Fruit fly (Drosophila melanogaster) whole organism, prepupa: ENCODE measurements around the gene MYPT-75D.
A peak's percentile ranks its signal among the peaks of the same experiment; 100 is the strongest.

ENCODE experiments used
- Blimp-1 ChIP-seq: fragments of 200-800 bp; sonication (Bioruptor generic); optimal IDR thresholded peaks from 3 replicates; lab custom pipeline; 2017; ENCODE audit warnings: missing biosample characterization, missing genetic modification characterization, mild to moderate bottlenecking, moderate library complexity, missing genetic modification reagents
- CG10631 ChIP-seq: fragments of 200-800 bp; sonication (Bioruptor generic); optimal IDR thresholded peaks from 2 replicates; lab custom pipeline; 2016; ENCODE audit warnings: missing biosample characterization, missing genetic modification characterization
- CG10669 ChIP-seq: fragments of 200-800 bp; sonication (Bioruptor generic); optimal IDR thresholded peaks from 3 replicates; lab custom pipeline; 2018; ENCODE audit warnings: missing biosample characterization, mild to moderate bottlenecking, missing genetic modification characterization, moderate library complexity
- CG11294 ChIP-seq: fragments of 200-800 bp; sonication (Bioruptor generic); IDR thresholded peaks from 2 replicates; pipeline ENCODE4 v1.3.6; 2022; ENCODE audit warnings: missing biosample characterization, missing genetic modification characterization
- CG11762 ChIP-seq: fragments of 200-800 bp; sonication (Bioruptor generic); optimal IDR thresholded peaks from 3 replicates; lab custom pipeline; 2016; ENCODE audit warnings: missing biosample characterization, missing genetic modification characterization; ENCODE audit not compliant: insufficient read depth
- CG11902 ChIP-seq: fragments of 200-800 bp; sonication (Bioruptor generic); optimal IDR thresholded peaks from 3 replicates; lab custom pipeline; 2016; ENCODE audit warnings: missing biosample characterization, missing genetic modification characterization
- CG15336 ChIP-seq: fragments of 200-800 bp; sonication (Bioruptor generic); IDR thresholded peaks from 2 replicates; pipeline ENCODE4 v1.3.6; 2022; ENCODE audit warnings: missing biosample characterization, missing genetic modification characterization
- CG16779 ChIP-seq: fragments of 200-800 bp; sonication (Bioruptor generic); optimal IDR thresholded peaks from 3 replicates; lab custom pipeline; 2017; ENCODE audit warnings: missing biosample characterization, mild to moderate bottlenecking, missing genetic modification characterization
- CG3032 ChIP-seq: fragments of 200-800 bp; optimal IDR thresholded peaks from 2 replicates; lab custom pipeline; 2019; ENCODE audit warnings: missing biosample characterization, mild to moderate bottlenecking, missing genetic modification characterization, moderate library complexity
- CG32006 ChIP-seq: fragments of 200-800 bp; sonication (Bioruptor generic); optimal IDR thresholded peaks from 3 replicates; lab custom pipeline; 2017; ENCODE audit warnings: missing biosample characterization, mild to moderate bottlenecking, missing genetic modification characterization
- CG34406 ChIP-seq: fragments of 200-800 bp; sonication (Bioruptor generic); optimal IDR thresholded peaks from 3 replicates; lab custom pipeline; 2016; ENCODE audit warnings: missing biosample characterization, missing genetic modification characterization
- CG3919 ChIP-seq: fragments of 200-800 bp; sonication (Bioruptor generic); optimal IDR thresholded peaks from 3 replicates; lab custom pipeline; 2016; ENCODE audit warnings: missing biosample characterization, missing genetic modification characterization
- CG4318 ChIP-seq: fragments of 200-800 bp; sonication (Bioruptor generic); optimal IDR thresholded peaks from 3 replicates; lab custom pipeline; 2017; ENCODE audit warnings: missing biosample characterization, mild to moderate bottlenecking, missing genetic modification characterization
- CG6163 ChIP-seq: fragments of 200-800 bp; sonication (Bioruptor generic); IDR thresholded peaks from 3 replicates; pipeline ENCODE4 v1.3.6; 2022; ENCODE audit warnings: missing biosample characterization, missing genetic modification characterization
- CG6276 ChIP-seq: fragments of 200-800 bp; sonication (Bioruptor generic); optimal IDR thresholded peaks from 2 replicates; lab custom pipeline; 2017; ENCODE audit warnings: missing biosample characterization, mild to moderate bottlenecking, missing genetic modification characterization
- CG6792 ChIP-seq: fragments of 200-800 bp; sonication (Bioruptor generic); optimal IDR thresholded peaks from 3 replicates; lab custom pipeline; 2016; ENCODE audit warnings: missing biosample characterization, missing genetic modification characterization
- CG6808 ChIP-seq: fragments of 200-800 bp; sonication (Bioruptor generic); optimal IDR thresholded peaks from 3 replicates; lab custom pipeline; 2017; ENCODE audit warnings: missing biosample characterization, missing genetic modification characterization, mild to moderate bottlenecking, moderate library complexity, missing genetic modification reagents
- CG6854 ChIP-seq: fragments of 200-800 bp; sonication (Bioruptor generic); optimal IDR thresholded peaks from 2 replicates; lab custom pipeline; 2017; ENCODE audit warnings: missing biosample characterization, mild to moderate bottlenecking, missing genetic modification characterization
- CG7368 ChIP-seq: fragments of 200-800 bp; sonication (Bioruptor generic); optimal IDR thresholded peaks from 3 replicates; lab custom pipeline; 2016; ENCODE audit warnings: missing biosample characterization, missing genetic modification characterization
- CG8119 ChIP-seq: fragments of 200-800 bp; sonication (Bioruptor generic); IDR thresholded peaks from 3 replicates; pipeline ENCODE4 v1.3.6; 2022; ENCODE audit warnings: missing biosample characterization, missing genetic modification characterization
- CG8319 ChIP-seq: fragments of 200-800 bp; sonication (Bioruptor generic); optimal IDR thresholded peaks from 3 replicates; lab custom pipeline; 2016; ENCODE audit warnings: missing biosample characterization, missing genetic modification characterization
- CG8632 ChIP-seq: fragments of 200-800 bp; sonication (Bioruptor generic); optimal IDR thresholded peaks from 3 replicates; lab custom pipeline; 2016; ENCODE audit warnings: missing biosample characterization, missing genetic modification characterization
- CG9139 ChIP-seq: fragments of 200-800 bp; sonication (Bioruptor generic); optimal IDR thresholded peaks from 3 replicates; lab custom pipeline; 2017; ENCODE audit warnings: missing biosample characterization, mild to moderate bottlenecking, missing genetic modification characterization
- Eip75B ChIP-seq: fragments of 200-800 bp; sonication (Bioruptor generic); optimal IDR thresholded peaks from 3 replicates; lab custom pipeline; 2016; ENCODE audit warnings: missing biosample characterization, missing genetic modification characterization
- Eip78C ChIP-seq: fragments of 200-800 bp; sonication (Bioruptor generic); peaks from one replicate; lab custom pipeline; 2016; ENCODE audit warnings: missing biosample characterization, missing genetic modification characterization
- Eip93F ChIP-seq: fragments of 200-800 bp; sonication (Bioruptor generic); optimal IDR thresholded peaks from 2 replicates; lab custom pipeline; 2016; ENCODE audit warnings: missing biosample characterization, mild to moderate bottlenecking, missing genetic modification characterization
- Ets21C ChIP-seq: fragments of 200-800 bp; sonication (Bioruptor generic); optimal IDR thresholded peaks from 3 replicates; lab custom pipeline; 2016; ENCODE audit warnings: missing biosample characterization, missing genetic modification characterization
- Ets96B ChIP-seq: fragments of 200-800 bp; optimal IDR thresholded peaks from 2 replicates; lab custom pipeline; 2019; ENCODE audit warnings: missing biosample characterization, mild to moderate bottlenecking, missing genetic modification characterization, moderate library complexity
- Hr38 ChIP-seq: sonication (Bioruptor generic); optimal IDR thresholded peaks from 2 replicates; lab custom pipeline; 2016; ENCODE audit warnings: missing biosample characterization, missing genetic modification characterization
- Hr39 ChIP-seq: fragments of 200-800 bp; sonication (Bioruptor generic); optimal IDR thresholded peaks from 2 replicates; lab custom pipeline; 2016; ENCODE audit warnings: missing biosample characterization, missing genetic modification characterization
- Hr4 ChIP-seq: fragments of 200-800 bp; sonication (Bioruptor generic); optimal IDR thresholded peaks from 3 replicates; lab custom pipeline; 2016; ENCODE audit warnings: missing biosample characterization, missing genetic modification characterization
- Met ChIP-seq: fragments of 200-800 bp; sonication (Bioruptor generic); optimal IDR thresholded peaks from 3 replicates; lab custom pipeline; 2016; ENCODE audit warnings: missing biosample characterization, missing genetic modification characterization
- OdsH ChIP-seq: fragments of 200-800 bp; sonication (Bioruptor generic); optimal IDR thresholded peaks from 3 replicates; lab custom pipeline; 2016; ENCODE audit warnings: missing biosample characterization, missing genetic modification characterization
- Smox ChIP-seq: fragments of 200-800 bp; sonication (Bioruptor generic); optimal IDR thresholded peaks from 3 replicates; lab custom pipeline; 2016; ENCODE audit warnings: missing biosample characterization, missing genetic modification characterization
- Sox102F ChIP-seq: fragments of 200-800 bp; sonication (Bioruptor generic); optimal IDR thresholded peaks from 2 replicates; lab custom pipeline; 2016; ENCODE audit warnings: missing biosample characterization, mild to moderate bottlenecking, missing genetic modification characterization
- Sox15 ChIP-seq: fragments of 200-800 bp; sonication (Bioruptor generic); optimal IDR thresholded peaks from 3 replicates; lab custom pipeline; 2016; ENCODE audit warnings: missing biosample characterization, missing genetic modification characterization
- achi ChIP-seq: fragments of 200-800 bp; sonication (Bioruptor generic); optimal IDR thresholded peaks from 3 replicates; lab custom pipeline; 2016; ENCODE audit warnings: missing biosample characterization, missing genetic modification characterization
- acj6 ChIP-seq: fragments of 200-800 bp; sonication (Bioruptor generic); optimal IDR thresholded peaks from 3 replicates; lab custom pipeline; 2016; ENCODE audit warnings: missing biosample characterization, missing genetic modification characterization
- cyc ChIP-seq: fragments of 200-800 bp; sonication (Bioruptor generic); optimal IDR thresholded peaks from 3 replicates; lab custom pipeline; 2016; ENCODE audit warnings: missing biosample characterization, missing genetic modification characterization
- dac ChIP-seq: fragments of 200-800 bp; sonication (Bioruptor generic); optimal IDR thresholded peaks from 2 replicates; lab custom pipeline; 2017; ENCODE audit warnings: missing biosample characterization, mild to moderate bottlenecking, missing genetic modification characterization
- dsx ChIP-seq: fragments of 200-800 bp; optimal IDR thresholded peaks from 3 replicates; lab custom pipeline; 2019; ENCODE audit warnings: missing biosample characterization, mild to moderate bottlenecking, missing genetic modification characterization, moderate library complexity; ENCODE audit not compliant: poor library complexity, severe bottlenecking
- eg ChIP-seq: fragments of 200-800 bp; sonication (Bioruptor generic); IDR thresholded peaks from 3 replicates; pipeline ENCODE4 v1.3.6; 2022; ENCODE audit warnings: missing biosample characterization, missing genetic modification characterization
- fd85E ChIP-seq: fragments of 200-800 bp; sonication (Bioruptor generic); optimal IDR thresholded peaks from 3 replicates; lab custom pipeline; 2016; ENCODE audit warnings: missing biosample characterization, missing genetic modification characterization
- fkh ChIP-seq: fragments of 200-800 bp; sonication (Bioruptor generic); optimal IDR thresholded peaks from 3 replicates; lab custom pipeline; 2017; ENCODE audit warnings: missing biosample characterization, mild to moderate bottlenecking, missing genetic modification characterization, moderate library complexity
- lz ChIP-seq: fragments of 200-800 bp; sonication (Bioruptor generic); optimal IDR thresholded peaks from 3 replicates; lab custom pipeline; 2016; ENCODE audit warnings: missing biosample characterization, missing genetic modification characterization
- net ChIP-seq: fragments of 200-800 bp; sonication (Bioruptor generic); optimal IDR thresholded peaks from 3 replicates; lab custom pipeline; 2016; ENCODE audit warnings: missing biosample characterization, missing genetic modification characterization
- pdm3 ChIP-seq: fragments of 200-800 bp; sonication (Bioruptor generic); optimal IDR thresholded peaks from 3 replicates; lab custom pipeline; 2016; ENCODE audit warnings: missing biosample characterization, missing genetic modification characterization
- salr ChIP-seq, 2 experiments: fragments of 200-800 bp; sonication (Bioruptor generic); optimal IDR thresholded peaks; 3 replicates each; lab custom pipeline; 2016 to 2018; ENCODE audit warnings: missing biosample characterization in 2 of 2, missing genetic modification characterization in 2 of 2, mild to moderate bottlenecking in 1 of 2
- spab ChIP-seq: fragments of 200-800 bp; sonication (Bioruptor generic); optimal IDR thresholded peaks from 2 replicates; lab custom pipeline; 2017; ENCODE audit warnings: missing biosample characterization, mild to moderate bottlenecking, missing genetic modification characterization, missing genetic modification reagents
- ss ChIP-seq, 2 experiments: fragments of 200-800 bp; sonication (Bioruptor generic); optimal IDR thresholded peaks; 2 replicates in 1 of 2; 3 replicates in 1 of 2; lab custom pipeline; 2017 to 2018; ENCODE audit warnings: mild to moderate bottlenecking in 2 of 2, missing biosample characterization in 2 of 2, missing genetic modification characterization in 2 of 2, moderate library complexity in 1 of 2
- svp ChIP-seq: fragments of 200-800 bp; sonication (Bioruptor generic); peaks from one replicate; lab custom pipeline; 2016; ENCODE audit warnings: missing biosample characterization, missing genetic modification characterization
- vri ChIP-seq: fragments of 200-800 bp; sonication (Bioruptor generic); optimal IDR thresholded peaks from 3 replicates; lab custom pipeline; 2016; ENCODE audit warnings: missing biosample characterization, mild to moderate bottlenecking, missing genetic modification characterization

Gene MYPT-75D

DNA sequence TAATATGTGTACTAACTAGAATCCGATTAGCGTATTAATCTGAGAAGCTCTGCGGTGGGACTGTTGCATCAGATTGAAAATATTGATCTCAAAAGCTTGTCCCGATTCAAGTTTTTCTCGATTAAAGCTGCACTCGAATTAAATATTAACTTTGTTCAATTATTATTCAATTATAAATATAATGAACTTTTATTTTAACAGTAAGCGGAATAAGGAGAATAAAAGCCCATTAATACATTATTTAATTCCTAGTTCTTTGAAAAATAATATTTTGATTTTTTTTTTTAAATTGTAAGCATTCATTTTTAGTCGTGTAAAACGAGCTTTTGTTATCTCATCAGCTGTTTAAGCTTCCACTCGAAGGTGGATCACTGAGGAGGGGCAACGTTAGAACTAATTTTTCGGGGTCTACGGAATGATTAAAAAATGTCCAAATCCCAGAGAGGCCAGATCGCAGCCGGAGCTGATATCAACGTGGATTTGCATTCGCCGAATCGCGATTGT is 49.7 kb downstream of the MYPT-75D start, which contains the start of the genes GNBP2 and GNBP1:
Gene GNBP2, minus strand, starts transcription at position 51 of the 504 bp plus-strand sequence.
Gene GNBP1, plus strand, starts transcription at position 438 of the 504 bp plus-strand sequence.
- TF ChIP-seq CG8319 (GFP tag; lab: Kevin White, UChicago) (peak; percentile 64), eg (GFP tag; lab: Robert Waterston, UW) (peak; percentile 97), CG6792 (GFP tag; lab: Kevin White, UChicago) (peak; percentile 88), CG3032 (tag; lab: Kevin White, UChicago) (peak; percentile 86), CG3919 (GFP tag; lab: Kevin White, UChicago) (peak; percentile 93), Hr38 (GFP tag; lab: Kevin White, UChicago) (no peak), net (GFP tag; lab: Kevin White, UChicago) (peak; percentile 87), Ets96B (tag; lab: Kevin White, UChicago) (peak; percentile 83), CG15336 (GFP tag; lab: Robert Waterston, UW) (peak; percentile 96), CG9139 (GFP tag; lab: Kevin White, UChicago) (peak; percentile 40), Met (GFP tag; lab: Kevin White, UChicago) (peak; percentile 87), CG8119 (GFP tag; lab: Robert Waterston, UW) (peak; percentile 95), CG10669 (GFP tag; lab: Kevin White, UChicago) (peak; percentile 84), cyc (peak; percentile 85), CG32006 (peak; percentile 90), CG11294 (GFP tag; lab: Robert Waterston, UW) (peak; percentile 92), Ets21C (GFP tag; lab: Kevin White, UChicago) (peak; percentile 51), CG6276 (no peak), Hr39 (GFP tag; lab: Kevin White, UChicago) (peak; percentile 50), Eip93F (GFP tag; lab: Kevin White, UChicago) (peak; percentile 37), CG11762 (GFP tag; lab: Kevin White, UChicago) (peak; percentile 84), acj6 (GFP tag; lab: Kevin White, UChicago) (peak; percentile 85), CG34406 (GFP tag; lab: Kevin White, UChicago) (peak; percentile 93), CG6854 (GFP tag; lab: Kevin White, UChicago) (no peak), Hr4 (GFP tag; lab: Kevin White, UChicago) (peak; percentile 77), CG6163 (GFP tag; lab: Robert Waterston, UW) (peak; percentile 90; the same call in 2 of the 3 replicates), fkh (GFP tag; lab: Kevin White, UChicago) (no peak), Eip78C (peak; percentile 97), CG16779 (no peak), lz (peak; percentile 79), Sox15 (peak; percentile 54), spab (GFP tag; lab: Kevin White, UChicago) (peak; percentile 72), CG10631 (GFP tag; lab: Kevin White, UChicago) (peak; percentile 88), ss (GFP tag; optimal IDR thresholded peaks at IDR 0.05; lab: Kevin White, UChicago) (peak in 1 of 2 experiments; percentile 70), Smox (peak; percentile 82), svp (GFP tag; lab: Kevin White, UChicago) (peak; percentile 90), vri (GFP tag; lab: Kevin White, UChicago) (no peak), pdm3 (GFP tag; lab: Kevin White, UChicago) (no peak), fd85E (GFP tag; lab: Kevin White, UChicago) (no peak), OdsH (GFP tag; lab: Kevin White, UChicago) (peak; percentile 88), achi (GFP tag; lab: Kevin White, UChicago) (peak; percentile 90), Sox102F (peak; percentile 80), CG11902 (GFP tag; lab: Kevin White, UChicago) (peak; percentile 67), dac (GFP tag; lab: Kevin White, UChicago) (no peak), CG8632 (GFP tag; lab: Kevin White, UChicago) (peak; percentile 91), Eip75B (no peak), CG6808 (no peak), salr (GFP tag; optimal IDR thresholded peaks at IDR 0.05; lab: Kevin White, UChicago) (peak in 1 of 2 experiments; percentile 83), CG7368 (GFP tag; lab: Kevin White, UChicago) (peak; percentile 85), CG4318 (peak; percentile 55), dsx (GFP tag; lab: Kevin White, UChicago) (peak; percentile 71), Blimp-1 (peak; percentile 64)
